Worm (Caenorhabditis elegans): ENCODE measurements around the gene F20D12.12.

Gene F20D12.12

DNA sequence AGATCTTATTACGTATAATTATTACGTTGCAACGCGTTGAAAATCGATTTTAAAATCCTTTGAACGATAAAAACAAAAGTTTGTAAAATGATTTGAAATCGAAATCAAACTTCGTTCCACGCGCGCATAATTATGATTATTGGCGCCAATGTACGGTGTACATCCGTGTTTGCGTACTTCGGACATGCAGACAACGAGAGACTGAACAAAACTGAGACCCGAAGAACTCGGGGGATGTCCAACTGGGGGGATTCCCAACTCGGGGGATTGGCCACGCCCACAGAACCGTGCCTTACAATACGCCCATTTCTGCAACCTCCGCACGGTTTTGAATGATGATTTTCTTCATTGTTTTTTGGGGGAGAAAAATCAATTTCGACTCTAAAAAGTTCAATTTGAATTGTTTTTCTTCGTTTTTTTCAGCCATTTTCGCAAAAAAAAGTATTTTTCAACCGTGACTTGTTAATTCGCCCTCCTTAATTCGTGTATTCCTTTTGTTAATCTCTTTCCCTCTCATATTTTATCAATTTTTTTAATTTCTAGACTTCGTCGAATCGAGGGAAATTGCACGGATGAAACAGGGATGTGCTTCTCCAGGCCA lies at the start of gene F20D12.12:
Gene F20D12.12, plus strand, starts transcription at position 542 of the 601 bp plus-strand sequence.
- peak; percentile 66 for TF ChIP-seq ces-1 (GFP tag; optimal IDR thresholded peaks at IDR 0.05)
- TF ChIP-seq drap-1 (GFP tag; optimal IDR thresholded peaks at IDR 0.05), result peak; percentile 4
- TF ChIP-seq sptf-1 (tag; optimal IDR thresholded peaks at IDR 0.05), result peak; percentile 61
- TF ChIP-seq lsy-2 (tag; optimal IDR thresholded peaks at IDR 0.05), result peak; percentile 94
- TF ChIP-seq mep-1 (tag; optimal IDR thresholded peaks at IDR 0.05), result peak; percentile 57
- TF ChIP-seq mls-2 (tag; optimal IDR thresholded peaks at IDR 0.05), result peak; percentile 23
- peak; percentile 84 for TF ChIP-seq unc-120 (tag; optimal IDR thresholded peaks at IDR 0.05; ENCODE audit: poor library complexity, severe bottlenecking)
- peak; percentile 50 for TF ChIP-seq lin-13 (tag; optimal IDR thresholded peaks at IDR 0.05)
- TF ChIP-seq pha-4 (tag; optimal IDR thresholded peaks at IDR 0.05), result peak; percentile 6

DNA sequence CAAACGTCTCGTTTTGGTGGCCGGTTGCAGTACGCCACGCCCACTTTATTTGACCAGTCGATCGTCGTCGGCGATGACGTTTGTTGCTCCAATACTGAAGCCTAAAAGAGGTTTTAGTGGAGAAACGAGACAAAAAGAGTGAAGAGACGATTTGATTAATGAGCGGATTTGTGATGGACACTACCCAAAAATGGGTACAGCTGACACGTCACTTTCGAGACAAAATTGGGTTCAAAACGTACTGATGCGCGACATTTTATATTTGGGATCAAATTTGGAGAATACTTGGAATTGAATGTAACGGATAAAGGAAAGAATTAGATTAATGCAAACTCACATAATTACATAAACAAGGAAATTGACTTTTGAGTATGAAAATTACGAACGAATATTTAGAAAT lies 49.8 kb upstream of the F20D12.12 start, which contains the start of gene ilys-4:
Gene ilys-4, minus strand, starts transcription at position 101 of the 400 bp plus-strand sequence.
- no peak for TF ChIP-seq elt-1 (tag; optimal IDR thresholded peaks at IDR 0.05; ENCODE audit: borderline replicate concordance, insufficient read depth)
- no peak for TF ChIP-seq nhr-237 (tag; optimal IDR thresholded peaks at IDR 0.05)
- no peak for TF ChIP-seq lin-13 (tag; optimal IDR thresholded peaks at IDR 0.05)
- no peak for TF ChIP-seq nhr-28 (tag; optimal IDR thresholded peaks at IDR 0.05)
- no peak for TF ChIP-seq flh-1 (GFP tag; optimal IDR thresholded peaks at IDR 0.05)
- TF ChIP-seq blmp-1 (tag; optimal IDR thresholded peaks at IDR 0.05), result no peak
- no peak for TF ChIP-seq ceh-83 (GFP tag; optimal IDR thresholded peaks at IDR 0.05)
- no peak for TF ChIP-seq ztf-11 (tag; optimal IDR thresholded peaks at IDR 0.05)
- no peak for TF ChIP-seq sem-2 (GFP tag; optimal IDR thresholded peaks at IDR 0.05)
- TF ChIP-seq lin-32 (GFP tag; optimal IDR thresholded peaks at IDR 0.05), result no peak
- no peak for TF ChIP-seq zip-8 (tag; optimal IDR thresholded peaks at IDR 0.05)
- no peak for TF ChIP-seq drap-1 (GFP tag; optimal IDR thresholded peaks at IDR 0.05)
- TF ChIP-seq snpc-4 (tag; optimal IDR thresholded peaks at IDR 0.05), result no peak
- TF ChIP-seq mep-1 (tag; optimal IDR thresholded peaks at IDR 0.05), result no peak
- TF ChIP-seq unc-62 (GFP tag; optimal IDR thresholded peaks at IDR 0.05), result no peak
- TF ChIP-seq lsy-2 (tag; optimal IDR thresholded peaks at IDR 0.05), result no peak
- TF ChIP-seq mab-5 (tag; optimal IDR thresholded peaks at IDR 0.05), result no peak
- no peak for TF ChIP-seq ceh-39 (tag; optimal IDR thresholded peaks at IDR 0.05)
- no peak for TF ChIP-seq nhr-2 (tag; optimal IDR thresholded peaks at IDR 0.05)

DNA sequence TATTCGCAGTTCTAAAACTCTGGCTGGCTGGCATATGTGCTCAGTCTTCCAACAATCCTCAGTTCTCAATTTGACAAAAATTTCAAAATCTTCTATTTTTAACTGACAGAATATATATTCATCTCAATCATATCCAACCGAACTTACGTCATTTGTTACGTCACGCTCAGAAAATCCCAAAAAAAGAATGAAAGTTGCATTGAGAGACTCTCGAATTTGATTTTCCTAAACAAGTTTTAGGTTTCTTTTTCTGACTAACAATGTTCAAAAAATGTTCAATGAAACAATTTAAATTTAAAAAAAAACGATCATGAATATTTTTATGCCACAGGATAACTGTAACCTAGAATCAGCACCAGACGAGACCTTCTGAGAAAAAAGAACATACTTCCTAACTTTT lies 49.3 kb upstream of the F20D12.12 start:
- TF ChIP-seq ztf-11 (tag; optimal IDR thresholded peaks at IDR 0.05) (no peak), unc-39 (tag; optimal IDR thresholded peaks at IDR 0.05) (no peak), blmp-1 (tag; optimal IDR thresholded peaks at IDR 0.05) (no peak), mep-1 (tag; optimal IDR thresholded peaks at IDR 0.05) (no peak), zip-8 (tag; optimal IDR thresholded peaks at IDR 0.05) (peak; percentile 96)

DNA sequence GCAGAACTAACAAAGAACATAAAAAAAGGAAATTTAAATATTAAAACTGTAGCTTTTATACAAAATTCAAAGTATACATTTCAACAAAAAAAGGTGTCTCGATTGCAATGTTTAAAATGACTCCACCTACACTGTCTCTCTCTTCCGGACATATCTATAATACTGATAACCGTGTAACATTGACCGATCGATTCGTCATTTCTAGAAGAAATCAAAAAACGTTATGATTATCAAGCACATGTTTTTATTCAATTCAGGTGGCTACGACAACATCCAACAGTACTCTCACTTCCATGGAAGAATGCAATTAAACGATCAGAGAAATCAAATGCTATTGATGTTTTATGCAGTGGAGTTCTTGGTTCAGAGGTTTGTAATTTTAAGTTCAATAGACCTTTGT lies 48.8 kb upstream of the F20D12.12 start:
- TF ChIP-seq unc-39 (tag; optimal IDR thresholded peaks at IDR 0.05) (no peak), M03D4.4 (tag; optimal IDR thresholded peaks at IDR 0.05) (no peak), ceh-43 (GFP tag; optimal IDR thresholded peaks at IDR 0.05) (no peak), nhr-28 (tag; optimal IDR thresholded peaks at IDR 0.05) (no peak), nhr-237 (tag; optimal IDR thresholded peaks at IDR 0.05) (no peak), ham-2 (GFP tag; optimal IDR thresholded peaks at IDR 0.05) (no peak)

DNA sequence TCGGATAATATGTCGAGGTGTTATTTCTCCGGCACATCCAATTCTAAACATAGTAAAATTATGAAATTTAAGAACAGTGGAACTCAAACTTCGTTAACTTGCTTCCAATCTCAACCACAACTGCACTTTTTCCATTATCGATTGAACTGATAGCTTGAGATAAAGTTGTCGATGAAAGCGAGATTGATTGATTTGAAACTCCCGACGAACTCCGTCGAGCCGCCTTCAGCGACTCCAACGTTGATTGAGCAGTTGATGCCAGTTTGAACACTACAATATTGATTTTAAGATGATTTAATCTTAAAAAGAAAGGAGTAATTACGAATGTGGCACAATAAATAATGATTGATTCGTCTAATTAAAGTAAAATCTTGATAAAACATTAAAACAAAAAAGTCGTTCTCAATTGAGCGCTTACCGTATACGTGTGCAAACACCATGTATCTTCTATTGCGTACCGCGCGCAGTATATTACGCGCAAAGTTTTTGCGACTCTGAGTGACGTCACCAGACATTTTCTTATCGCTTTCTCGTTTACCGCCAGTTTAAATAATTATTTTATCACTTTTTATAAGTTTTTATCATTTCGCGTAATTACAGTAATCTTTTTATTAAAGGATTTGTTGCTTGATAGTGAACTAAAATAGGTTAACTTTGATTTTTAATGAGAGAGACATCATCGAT lies 44.9 kb upstream of the F20D12.12 start, which contains the start of gene arp-11:
Gene arp-11, minus strand, starts transcription at position 51 of the 684 bp plus-strand sequence.
- TF ChIP-seq lsy-2 (tag; optimal IDR thresholded peaks at IDR 0.05) (peak; percentile 96), unc-120 (tag; optimal IDR thresholded peaks at IDR 0.05; ENCODE audit: poor library complexity, severe bottlenecking) (peak; percentile 25), lin-13 (tag; optimal IDR thresholded peaks at IDR 0.05) (no peak), sem-2 (GFP tag; optimal IDR thresholded peaks at IDR 0.05) (no peak), ceh-43 (GFP tag; optimal IDR thresholded peaks at IDR 0.05) (no peak), nhr-237 (tag; optimal IDR thresholded peaks at IDR 0.05) (peak; percentile 55), mep-1 (tag; optimal IDR thresholded peaks at IDR 0.05) (peak; percentile 71), unc-62 (GFP tag; optimal IDR thresholded peaks at IDR 0.05) (no peak), elt-3 (tag; optimal IDR thresholded peaks at IDR 0.05) (no peak), ces-1 (GFP tag; optimal IDR thresholded peaks at IDR 0.05) (peak; percentile 49), pha-4 (tag; optimal IDR thresholded peaks at IDR 0.05) (peak; percentile 37), hlh-1 (tag; optimal IDR thresholded peaks at IDR 0.05) (no peak)
